Fruit fly (Drosophila melanogaster): ENCODE data around the gene Sf3b3.

Sf3b3 gene

dm6 chr3L:881496-882235, 48.5 kb upstream of the Sf3b3 start, which contains the start of gene CG13907 (continued):
- TF ChIP-seq eg (GFP tag; IDR thresholded peaks at IDR 0.05) (0 out of 3 replicates have a peak, but pooled peaks have one; percentile 13), svp (GFP tag) (no peak), Hr38 (GFP tag; optimal IDR thresholded peaks at IDR 0.05) (no peak)

dm6 chr3L:880851-881250, 47.7 kb upstream of the Sf3b3 start:
- TF ChIP-seq CG3919 (GFP tag; optimal IDR thresholded peaks at IDR 0.05) (peak; percentile 14), vri (GFP tag; optimal IDR thresholded peaks at IDR 0.05) (peak; percentile 2), CG1621 (tag; optimal IDR thresholded peaks at IDR 0.05) (peak; percentile 1), CG6854 (GFP tag; optimal IDR thresholded peaks at IDR 0.05) (peak; percentile 30), CG8119 (GFP tag; IDR thresholded peaks at IDR 0.05) (0 out of 3 replicates have a peak, but pooled peaks have one; percentile 16), CG34406 (GFP tag; optimal IDR thresholded peaks at IDR 0.05) (no peak), eg (GFP tag; IDR thresholded peaks at IDR 0.05) (peak; percentile 18; the same call in 1 of the 3 replicates), OdsH (GFP tag; optimal IDR thresholded peaks at IDR 0.05) (no peak), Eip78C (GFP tag) (peak; percentile 37), lz (GFP tag; optimal IDR thresholded peaks at IDR 0.05) (no peak)

dm6 chr3L:876656-877055, 43.5 kb upstream of the Sf3b3 start:
- TF ChIP-seq CG6163 (GFP tag; IDR thresholded peaks at IDR 0.05): no peak
- no peak for TF ChIP-seq Blimp-1 (GFP tag; optimal IDR thresholded peaks at IDR 0.05)
- no peak for TF ChIP-seq Lpt (GFP tag; optimal IDR thresholded peaks at IDR 0.05)
- no peak for TF ChIP-seq Hr4 (GFP tag; optimal IDR thresholded peaks at IDR 0.05)
- TF ChIP-seq Ets21C (GFP tag; optimal IDR thresholded peaks at IDR 0.05): no peak
- 0 out of 3 replicates have a peak, but pooled peaks have one; percentile 16 for TF ChIP-seq CG8119 (GFP tag; IDR thresholded peaks at IDR 0.05)
- peak; percentile 31 for TF ChIP-seq Eip78C (GFP tag)
- peak in 1 of 2 experiments; percentile 24 for TF ChIP-seq ss (GFP tag; optimal IDR thresholded peaks at IDR 0.05)

dm6 chr3L:876087-876486, 42.9 kb upstream of the Sf3b3 start:
- TF ChIP-seq eg (GFP tag; IDR thresholded peaks at IDR 0.05): 0 out of 3 replicates have a peak, but pooled peaks have one; percentile 35
- TF ChIP-seq Sox14 (GFP tag; optimal IDR thresholded peaks at IDR 0.05): peak; percentile 24
- no peak for TF ChIP-seq fd59A (GFP tag; optimal IDR thresholded peaks at IDR 0.05)

dm6 chr3L:875416-876011, 42.3 kb upstream of the Sf3b3 start:
- peak; percentile 35 for TF ChIP-seq CG6276 (GFP tag; optimal IDR thresholded peaks at IDR 0.05)
- no peak for TF ChIP-seq CG3032 (tag; optimal IDR thresholded peaks at IDR 0.05)
- TF ChIP-seq CG10631 (GFP tag; optimal IDR thresholded peaks at IDR 0.05): no peak
- TF ChIP-seq esn (GFP tag; optimal IDR thresholded peaks at IDR 0.05): no peak
- no peak for TF ChIP-seq Eip75B (GFP tag; optimal IDR thresholded peaks at IDR 0.05)
- TF ChIP-seq CG6808 (GFP tag; optimal IDR thresholded peaks at IDR 0.05): no peak
- TF ChIP-seq cyc (GFP tag; optimal IDR thresholded peaks at IDR 0.05): no peak
- TF ChIP-seq CG6163 (GFP tag; IDR thresholded peaks at IDR 0.05): peak; percentile 35; the same call in 2 of the 3 replicates
- TF ChIP-seq Eip78C (GFP tag): peak; percentile 4
- no peak for TF ChIP-seq Lpt (GFP tag; optimal IDR thresholded peaks at IDR 0.05)
- no peak for TF ChIP-seq Eip93F (GFP tag; optimal IDR thresholded peaks at IDR 0.05)
- peak; percentile 18; the same call in 1 of the 2 replicates for TF ChIP-seq CG15336 (GFP tag; IDR thresholded peaks at IDR 0.05)
- TF ChIP-seq topi (GFP tag; optimal IDR thresholded peaks at IDR 0.05): no peak
- TF ChIP-seq CG32006 (GFP tag; optimal IDR thresholded peaks at IDR 0.05): peak; percentile 54
- peak; percentile 11 for TF ChIP-seq achi (GFP tag; optimal IDR thresholded peaks at IDR 0.05)
- TF ChIP-seq CG8319 (GFP tag; optimal IDR thresholded peaks at IDR 0.05): no peak
- peak; percentile 34 for TF ChIP-seq Hr4 (GFP tag; optimal IDR thresholded peaks at IDR 0.05)
